Worm (Caenorhabditis elegans) whole organism, L4 larva: Measurements from ENCODE around the gene kin-20.

Experiments used
- F44E2.7 ChIP-seq: fragments of 200-800 bp; sonication (Bioruptor generic); IDR thresholded peaks from 2 replicates; pipeline ENCODE4 v2.1.2; 2022; ENCODE audit warnings: missing genetic modification characterization, missing compliant biosample characterization
- Y5F2A.4 ChIP-seq: fragments of 200-800 bp; sonication (Bioruptor generic); optimal IDR thresholded peaks from 2 replicates; lab custom pipeline; 2018; ENCODE audit warnings: mild to moderate bottlenecking, missing genetic modification characterization, missing compliant biosample characterization
- ZK337.2 ChIP-seq: fragments of 200-800 bp; sonication (Bioruptor generic); IDR thresholded peaks from 2 replicates; pipeline ENCODE4 v1.3.6; 2022; ENCODE audit warnings: missing genetic modification reagents, missing genetic modification characterization, missing compliant biosample characterization
- ZK546.5 ChIP-seq, 2 experiments: sonication (generic microtip); optimal IDR thresholded peaks; 2 replicates each; lab custom pipeline; 2017; ENCODE audit warnings: missing biosample characterization in 2 of 2, missing genetic modification characterization in 2 of 2
- aha-1 ChIP-seq: fragments of 150-350 bp; peaks from one replicate; lab custom pipeline; 2014; ENCODE audit warnings: missing biosample characterization, missing genetic modification characterization
- aly-2 ChIP-seq: sonication (generic microtip); optimal IDR thresholded peaks from 2 replicates; lab custom pipeline; 2018; ENCODE audit warnings: missing biosample characterization, missing genetic modification characterization
- arid-1 ChIP-seq: fragments of 200-800 bp; sonication (Bioruptor generic); conservative IDR thresholded peaks from 2 replicates; pipeline ENCODE4 v1.3.6; 2022; ENCODE audit warnings: missing genetic modification reagents, missing genetic modification characterization, missing compliant biosample characterization
- ceh-28 ChIP-seq: fragments of 150-350 bp; optimal IDR thresholded peaks from 2 replicates; lab custom pipeline; 2014; ENCODE audit warnings: missing biosample characterization, missing genetic modification reagents, missing genetic modification characterization
- ceh-82 ChIP-seq: sonication (generic microtip); optimal IDR thresholded peaks from 2 replicates; lab custom pipeline; 2017; ENCODE audit warnings: missing biosample characterization, missing genetic modification characterization
- ces-1 ChIP-seq: fragments of 150-350 bp; sonication (generic microtip); optimal IDR thresholded peaks from 4 replicates; lab custom pipeline; 2014; ENCODE audit warnings: missing biosample characterization, missing genetic modification reagents, missing genetic modification characterization
- daf-19 ChIP-seq: fragments of 200-800 bp; sonication (Bioruptor generic); conservative IDR thresholded peaks from 2 replicates; pipeline ENCODE4 v1.3.6; 2022; ENCODE audit warnings: missing genetic modification characterization, missing compliant biosample characterization
- daf-8 ChIP-seq: fragments of 200-800 bp; sonication (Bioruptor generic); IDR thresholded peaks from 2 replicates; pipeline ENCODE4 v1.3.6; 2022; ENCODE audit warnings: missing genetic modification characterization, missing compliant biosample characterization
- dmd-9 ChIP-seq: fragments of 200-800 bp; sonication (Bioruptor generic); IDR thresholded peaks from 2 replicates; pipeline ENCODE4 v1.3.6; 2022; ENCODE audit warnings: missing genetic modification reagents, missing genetic modification characterization, missing compliant biosample characterization
- dpl-1 ChIP-seq: fragments of 150-350 bp; optimal IDR thresholded peaks from 2 replicates; lab custom pipeline; 2014; ENCODE audit warnings: missing biosample characterization, missing genetic modification reagents, missing genetic modification characterization
- egl-27 ChIP-seq: sonication (generic microtip); optimal IDR thresholded peaks from 3 replicates; lab custom pipeline; 2017; ENCODE audit warnings: missing biosample characterization, missing genetic modification reagents, missing genetic modification characterization
- fos-1 ChIP-seq: fragments of 150-350 bp; optimal IDR thresholded peaks from 2 replicates; lab custom pipeline; 2014; ENCODE audit warnings: missing biosample characterization, missing genetic modification characterization
- gei-8 ChIP-seq: fragments of 200-800 bp; sonication (Bioruptor generic); optimal IDR thresholded peaks from 2 replicates; lab custom pipeline; 2018; ENCODE audit warnings: mild to moderate bottlenecking, missing genetic modification characterization, missing compliant biosample characterization
- hlh-11 ChIP-seq: fragments of 200-800 bp; sonication (Bioruptor generic); optimal IDR thresholded peaks from 2 replicates; lab custom pipeline; 2018; ENCODE audit warnings: mild to moderate bottlenecking, missing genetic modification characterization, missing compliant biosample characterization
- hlh-30 ChIP-seq: sonication (generic microtip); optimal IDR thresholded peaks from 2 replicates; lab custom pipeline; 2017; ENCODE audit warnings: antibody characterized with exemption, mild to moderate bottlenecking, missing genetic modification characterization, missing compliant biosample characterization; ENCODE audit not compliant: insufficient read depth
- hmg-1.1 ChIP-seq: fragments of 200-800 bp; sonication (Bioruptor generic); IDR thresholded peaks from 2 replicates; pipeline ENCODE4 v1.3.6; 2022; ENCODE audit warnings: missing genetic modification reagents, missing genetic modification characterization, missing compliant biosample characterization
- lin-1 ChIP-seq: fragments of 200-800 bp; sonication (Bioruptor generic); IDR thresholded peaks from 2 replicates; pipeline ENCODE4 v1.3.6; 2022; ENCODE audit warnings: missing genetic modification reagents, missing genetic modification characterization, missing compliant biosample characterization
- lin-29 ChIP-seq: fragments of 200-800 bp; sonication (Bioruptor generic); IDR thresholded peaks from 2 replicates; pipeline ENCODE4 v1.3.6; 2022; ENCODE audit warnings: missing genetic modification reagents, missing genetic modification characterization, missing compliant biosample characterization
- lin-39 ChIP-seq: fragments of 150-350 bp; optimal IDR thresholded peaks from 2 replicates; lab custom pipeline; 2014; ENCODE audit warnings: missing biosample characterization, missing genetic modification reagents, missing genetic modification characterization
- lsy-2 ChIP-seq, 2 experiments: fragments of 150-350 bp in 1 of 2; sonication (generic microtip) in 1 of 2; optimal IDR thresholded peaks; 2 replicates each; lab custom pipeline; 2014 to 2017; ENCODE audit warnings: missing biosample characterization in 2 of 2, missing genetic modification characterization in 2 of 2
- mdl-1 ChIP-seq, 2 experiments: fragments of 150-350 bp in 1 of 2; sonication (generic microtip) in 1 of 2; optimal IDR thresholded peaks; 2 replicates each; lab custom pipeline; 2014 to 2017; ENCODE audit warnings: missing biosample characterization in 2 of 2, missing genetic modification characterization in 2 of 2
- mdt-29 ChIP-seq: fragments of 200-800 bp; sonication (Bioruptor generic); IDR thresholded peaks from 2 replicates; pipeline ENCODE4 v1.3.6; 2022; ENCODE audit warnings: missing genetic modification reagents, missing genetic modification characterization, missing compliant biosample characterization
- mep-1 ChIP-seq: fragments of 150-350 bp; sonication (generic microtip); optimal IDR thresholded peaks from 3 replicates; lab custom pipeline; 2014; ENCODE audit warnings: missing biosample characterization, missing genetic modification characterization
- mxl-2 ChIP-seq: fragments of 200-800 bp; sonication (Bioruptor generic); conservative IDR thresholded peaks from 2 replicates; pipeline ENCODE4 v1.3.6; 2022; ENCODE audit warnings: missing genetic modification reagents, missing genetic modification characterization, missing compliant biosample characterization
- mxl-3 ChIP-seq: fragments of 200-800 bp; sonication (Bioruptor generic); optimal IDR thresholded peaks from 2 replicates; lab custom pipeline; 2018; ENCODE audit warnings: mild to moderate bottlenecking, missing genetic modification characterization, missing compliant biosample characterization
- nhr-111 ChIP-seq: fragments of 200-800 bp; sonication (Bioruptor generic); optimal IDR thresholded peaks from 2 replicates; lab custom pipeline; 2018; ENCODE audit warnings: mild to moderate bottlenecking, missing genetic modification characterization, missing compliant biosample characterization
- nhr-28 ChIP-seq: fragments of 150-350 bp; optimal IDR thresholded peaks from 2 replicates; lab custom pipeline; 2014; ENCODE audit warnings: missing biosample characterization, missing genetic modification characterization
- nhr-48 ChIP-seq: sonication (generic microtip); optimal IDR thresholded peaks from 2 replicates; lab custom pipeline; 2016; ENCODE audit warnings: mild to moderate bottlenecking, missing genetic modification characterization, missing compliant biosample characterization
- nhr-76 ChIP-seq: fragments of 150-350 bp; optimal IDR thresholded peaks from 2 replicates; lab custom pipeline; 2014; ENCODE audit warnings: missing biosample characterization, missing genetic modification characterization
- pha-4 ChIP-seq, 2 experiments: fragments of 150-350 bp in 1 of 2; fragments of 200-800 bp in 1 of 2; sonication (Bioruptor generic) in 1 of 2; IDR thresholded peaks in 1 of 2; optimal IDR thresholded peaks in 1 of 2; 2 replicates each; pipeline versions ENCODE4 v1.3.6 to Lab custom; 2014 to 2022; ENCODE audit warnings: missing genetic modification characterization in 2 of 2, missing genetic modification reagents in 2 of 2, missing biosample characterization in 1 of 2, missing compliant biosample characterization in 1 of 2
- saeg-2 ChIP-seq: fragments of 200-800 bp; sonication (Bioruptor generic); IDR thresholded peaks from 2 replicates; pipeline ENCODE4 v1.3.6; 2022; ENCODE audit warnings: missing genetic modification reagents, missing genetic modification characterization, missing compliant biosample characterization
- sdz-12 ChIP-seq: fragments of 200-800 bp; sonication (Bioruptor generic); optimal IDR thresholded peaks from 2 replicates; lab custom pipeline; 2018; ENCODE audit warnings: mild to moderate bottlenecking, missing genetic modification characterization, missing compliant biosample characterization
- set-16 ChIP-seq: fragments of 200-800 bp; sonication (Bioruptor generic); IDR thresholded peaks from 2 replicates; pipeline ENCODE4 v1.3.6; 2022; ENCODE audit warnings: missing genetic modification reagents, missing genetic modification characterization, missing compliant biosample characterization
- snpc-1.2 ChIP-seq: fragments of 200-800 bp; sonication (Bioruptor generic); IDR thresholded peaks from 2 replicates; pipeline ENCODE4 v1.3.6; 2022; ENCODE audit warnings: missing genetic modification reagents, missing genetic modification characterization, missing compliant biosample characterization
- snpc-4 ChIP-seq: fragments of 150-350 bp; optimal IDR thresholded peaks from 2 replicates; lab custom pipeline; 2014; ENCODE audit warnings: missing biosample characterization, missing genetic modification characterization
- spr-3 ChIP-seq: fragments of 200-800 bp; sonication (Bioruptor generic); optimal IDR thresholded peaks from 2 replicates; lab custom pipeline; 2018; ENCODE audit warnings: mild to moderate bottlenecking, missing genetic modification characterization, missing compliant biosample characterization
- zag-1 ChIP-seq: fragments of 150-350 bp; optimal IDR thresholded peaks from 2 replicates; lab custom pipeline; 2014; ENCODE audit warnings: missing biosample characterization, missing genetic modification characterization
- zip-11 ChIP-seq: fragments of 200-800 bp; sonication (Bioruptor generic); IDR thresholded peaks from 2 replicates; pipeline ENCODE4 v1.3.6; 2022; ENCODE audit warnings: missing genetic modification characterization, missing compliant biosample characterization

The kin-20 gene

ce11 chrX:15277714-15278187, at the start of gene kin-20:
TSS of gene kin-20 (minus strand) at chrX:15277764.
- TF ChIP-seq snpc-4 (tag; lab: Kevin White, UChicago): no peak
- TF ChIP-seq set-16 (GFP tag; lab: Robert Waterston, UW): peak; percentile 86
- no peak for TF ChIP-seq ZK546.5 (tag; optimal IDR thresholded peaks at IDR 0.05; lab: Kevin White, UChicago)
- no peak for TF ChIP-seq snpc-1.2
- TF ChIP-seq lin-39 (tag; lab: Kevin White, UChicago): no peak
- peak; percentile 13; the same call in 1 of the 2 replicates for TF ChIP-seq hmg-1.1 (GFP tag; lab: Robert Waterston, UW)
- no peak for TF ChIP-seq spr-3 (GFP tag; lab: Kevin White, UChicago)
- TF ChIP-seq egl-27 (tag; lab: Kevin White, UChicago): no peak
- peak; percentile 45 for TF ChIP-seq hlh-11 (tag; lab: Kevin White, UChicago)
- no peak for TF ChIP-seq sdz-12 (GFP tag; lab: Kevin White, UChicago)
- TF ChIP-seq lin-29 (GFP tag; lab: Robert Waterston, UW): 0 out of 2 replicates have a peak, but pooled peaks have one; percentile 9
- TF ChIP-seq arid-1 (GFP tag; lab: Robert Waterston, UW): no peak
- peak; percentile 7 for TF ChIP-seq hlh-30
- no peak for TF ChIP-seq aly-2
- peak; percentile 42 for TF ChIP-seq mxl-3
- no peak for TF ChIP-seq zip-11
- TF ChIP-seq zag-1 (tag; lab: Kevin White, UChicago): no peak
- TF ChIP-seq pha-4 (GFP tag; IDR thresholded peaks at IDR 0.05; lab: Robert Waterston, UW): peak; percentile 20; the same call in 1 of the 2 replicates
- no peak for TF ChIP-seq pha-4 (tag; optimal IDR thresholded peaks at IDR 0.05; lab: Kevin White, UChicago)
- no peak for TF ChIP-seq saeg-2 (GFP tag; lab: Robert Waterston, UW)
- no peak for TF ChIP-seq daf-19 (GFP tag; lab: Robert Waterston, UW)
- TF ChIP-seq, all 104 proteins: peak for 7

- TF ChIP-seq mdl-1 (tag; optimal IDR thresholded peaks at IDR 0.05; lab: Kevin White, UChicago): peak in 1 of 2 experiments; percentile 43
- no peak for TF ChIP-seq ceh-28 (tag; lab: Kevin White, UChicago)
- no peak for TF ChIP-seq dpl-1 (GFP tag; lab: Kevin White, UChicago)
- TF ChIP-seq ZK337.2 (GFP tag; lab: Robert Waterston, UW): no peak
- TF ChIP-seq mxl-3: peak; percentile 73
- no peak for TF ChIP-seq dmd-9 (GFP tag; lab: Robert Waterston, UW)
- TF ChIP-seq F44E2.7 (GFP tag; lab: Robert Waterston, UW): no peak
- peak; percentile 58 for TF ChIP-seq nhr-28 (tag; lab: Kevin White, UChicago)
- no peak for TF ChIP-seq ceh-82 (tag; lab: Kevin White, UChicago)
- no peak for TF ChIP-seq mxl-2 (GFP tag; lab: Robert Waterston, UW)
- no peak for TF ChIP-seq daf-8 (GFP tag; lab: Robert Waterston, UW)
- TF ChIP-seq aha-1 (tag; lab: Kevin White, UChicago): peak; percentile 81
- TF ChIP-seq nhr-76 (tag; lab: Kevin White, UChicago): no peak
- no peak for TF ChIP-seq Y5F2A.4 (GFP tag; lab: Kevin White, UChicago)
These were observed 49.7 kb upstream of the kin-20 start for ce11 chrX:15327238-15327637.

ce11 chrX:15325709-15326108, 48.1 kb upstream of the kin-20 start, which contains the start of gene Y15E3A.3:
TSS of gene Y15E3A.3 (minus strand) at chrX:15325809.
- TF ChIP-seq aly-2: no peak

- TF ChIP-seq gei-8 (no peak), lsy-2 (tag; optimal IDR thresholded peaks at IDR 0.05; lab: Kevin White, UChicago) (no peak), mep-1 (no peak), fos-1 (tag; lab: Kevin White, UChicago) (no peak), daf-19 (GFP tag; lab: Robert Waterston, UW) (no peak), nhr-48 (tag; lab: Kevin White, UChicago) (no peak), ZK337.2 (GFP tag; lab: Robert Waterston, UW) (no peak), ces-1 (GFP tag; lab: Kevin White, UChicago) (no peak), lin-1 (GFP tag; lab: Robert Waterston, UW) (no peak), mdt-29 (no peak), nhr-111 (GFP tag; lab: Kevin White, UChicago) (no peak), Y5F2A.4 (GFP tag; lab: Kevin White, UChicago) (no peak)
These were observed 44.2 kb upstream of the kin-20 start for ce11 chrX:15321791-15322190.
